Worm (Caenorhabditis elegans): ENCODE measurements around the gene pmpl-1.
A peak's percentile ranks its signal among the peaks of the same experiment; 100 is the strongest.

Gene pmpl-1

ce11 chrX:3793389-3793788, 5.6 kb downstream of the pmpl-1 start (continued):
- TF ChIP-seq B0336.3 (GFP tag; IDR thresholded peaks at IDR 0.05) (peak; percentile 49; the same call in 1 of the 2 replicates), ztf-18 (tag; optimal IDR thresholded peaks at IDR 0.05) (peak; percentile 79), tlf-1 (GFP tag; optimal IDR thresholded peaks at IDR 0.05) (no peak), ceh-100 (GFP tag; IDR thresholded peaks at IDR 0.05) (no peak), ekl-4 (GFP tag; IDR thresholded peaks at IDR 0.05) (peak; percentile 76), K11D2.4 (GFP tag; IDR thresholded peaks at IDR 0.05) (no peak), hrde-1 (tag; optimal IDR thresholded peaks at IDR 0.05; ENCODE audit: borderline replicate concordance) (no peak), zfh-2 (GFP tag; conservative IDR thresholded peaks at IDR 0.05) (no peak), akir-1 (GFP tag; optimal IDR thresholded peaks at IDR 0.05) (no peak), let-607 (tag; optimal IDR thresholded peaks at IDR 0.05) (peak in 1 of 2 experiments; percentile 34), F57A8.1 (GFP tag; optimal IDR thresholded peaks at IDR 0.05) (peak; percentile 25), cebp-2 (GFP tag; IDR thresholded peaks at IDR 0.05) (peak; percentile 82; the same call in 1 of the 2 replicates), ztf-25 (GFP tag; IDR thresholded peaks at IDR 0.05) (peak; percentile 84; the same call in 1 of the 2 replicates), ztf-6 (GFP tag; IDR thresholded peaks at IDR 0.05) (no peak), lin-35 (GFP tag; optimal IDR thresholded peaks at IDR 0.05) (no peak), rpc-1 (optimal IDR thresholded peaks at IDR 0.05) (peak; percentile 83), rpc-1 (tag; optimal IDR thresholded peaks at IDR 0.05) (peak; percentile 97), Y53F4B.3 (GFP tag; IDR thresholded peaks at IDR 0.05) (peak; percentile 41), T26A5.8 (tag; optimal IDR thresholded peaks at IDR 0.05) (peak; percentile 51), sptf-2 (GFP tag; optimal IDR thresholded peaks at IDR 0.05) (no peak), sdz-38 (tag; optimal IDR thresholded peaks at IDR 0.05) (no peak), F10E7.11 (tag; optimal IDR thresholded peaks at IDR 0.05) (peak; percentile 59), F23B12.7 (tag; optimal IDR thresholded peaks at IDR 0.05; ENCODE audit: insufficient read depth) (no peak), ZK185.1 (tag; optimal IDR thresholded peaks at IDR 0.05; ENCODE audit: poor library complexity, severe bottlenecking) (no peak), sea-2 (GFP tag; IDR thresholded peaks at IDR 0.05) (no peak), F52B5.7 (tag; optimal IDR thresholded peaks at IDR 0.05) (peak; percentile 45), him-1 (tag; optimal IDR thresholded peaks at IDR 0.05) (peak; percentile 91), mel-28 (tag; optimal IDR thresholded peaks at IDR 0.05; ENCODE audit: borderline replicate concordance) (no peak), hlh-26 (GFP tag; conservative IDR thresholded peaks at IDR 0.05) (no peak), Y67H2A.10 (GFP tag; conservative IDR thresholded peaks at IDR 0.05) (no peak), lsy-27 (tag; optimal IDR thresholded peaks at IDR 0.05; ENCODE audit: borderline replicate concordance, insufficient read depth) (peak; percentile 57), gei-17 (GFP tag; optimal IDR thresholded peaks at IDR 0.05) (no peak), ets-4 (GFP tag; optimal IDR thresholded peaks at IDR 0.05) (no peak), somi-1 (GFP tag; optimal IDR thresholded peaks at IDR 0.05) (no peak), snpc-1.1 (tag; optimal IDR thresholded peaks at IDR 0.05; ENCODE audit: insufficient read depth) (peak; percentile 4), ceh-27 (GFP tag; optimal IDR thresholded peaks at IDR 0.05) (peak; percentile 65), lin-26 (GFP tag; IDR thresholded peaks at IDR 0.05) (peak; percentile 91), ceh-58 (GFP tag; IDR thresholded peaks at IDR 0.05) (no peak), F57C9.4 (tag; optimal IDR thresholded peaks at IDR 0.05) (no peak), madf-6 (GFP tag; IDR thresholded peaks at IDR 0.05) (peak; percentile 61; the same call in 1 of the 2 replicates)

Measured in whole organism, young adult.